Worm (Caenorhabditis elegans): Measurements from ENCODE around the gene B0303.4.

- TF ChIP-seq fos-1 (tag; optimal IDR thresholded peaks at IDR 0.05) (no peak), R02D3.7 (tag; optimal IDR thresholded peaks at IDR 0.05) (no peak), nhr-11 (tag; optimal IDR thresholded peaks at IDR 0.05) (no peak), tbx-2 (tag; optimal IDR thresholded peaks at IDR 0.05) (no peak), pha-4 (tag; optimal IDR thresholded peaks at IDR 0.05) (no peak), zag-1 (tag; optimal IDR thresholded peaks at IDR 0.05) (no peak), lin-15B (tag; optimal IDR thresholded peaks at IDR 0.05) (no peak), nhr-237 (tag; optimal IDR thresholded peaks at IDR 0.05) (no peak), nhr-12 (tag; optimal IDR thresholded peaks at IDR 0.05) (no peak), mml-1 (tag; optimal IDR thresholded peaks at IDR 0.05) (no peak), egl-5 (tag; optimal IDR thresholded peaks at IDR 0.05) (no peak), unc-62 (GFP tag; optimal IDR thresholded peaks at IDR 0.05) (no peak), pqm-1 (tag; optimal IDR thresholded peaks at IDR 0.05) (no peak), lin-39 (tag; optimal IDR thresholded peaks at IDR 0.05) (no peak)
Observed at ce11 chrIII:8726019-8726894, 36.6 kb downstream of the B0303.4 start.

All from whole organism, L3 larva.